Fruit fly (Drosophila melanogaster) whole organism, pupa: Measurements from ENCODE around the gene LeuRS.

Source experiments
- CG10348 ChIP-seq: fragments of 200-800 bp; sonication (Bioruptor generic); IDR thresholded peaks from 2 replicates; pipeline ENCODE4 v1.3.6; 2022; ENCODE audit warnings: missing biosample characterization, missing genetic modification characterization
- CG15710 ChIP-seq: fragments of 200-800 bp; sonication (Bioruptor generic); optimal IDR thresholded peaks from 2 replicates; lab custom pipeline; 2018; ENCODE audit warnings: missing biosample characterization, mild to moderate bottlenecking, missing genetic modification characterization, moderate library complexity
- CG17806 ChIP-seq: fragments of 200-800 bp; sonication (Bioruptor generic); optimal IDR thresholded peaks from 2 replicates; lab custom pipeline; 2018; ENCODE audit warnings: missing biosample characterization, mild to moderate bottlenecking, missing genetic modification characterization, moderate library complexity
- CG32121 ChIP-seq: fragments of 200-800 bp; sonication (Bioruptor generic); IDR thresholded peaks from 2 replicates; pipeline ENCODE4 v1.3.6; 2022; ENCODE audit warnings: missing biosample characterization, missing genetic modification characterization
- CG8301 ChIP-seq: fragments of 200-800 bp; sonication (Bioruptor generic); optimal IDR thresholded peaks from 2 replicates; lab custom pipeline; 2018; ENCODE audit warnings: missing biosample characterization, mild to moderate bottlenecking, missing genetic modification characterization
- Ets98B ChIP-seq: fragments of 200-800 bp; sonication (Bioruptor generic); IDR thresholded peaks from 2 replicates; pipeline ENCODE4 v1.3.6; 2022; ENCODE audit warnings: missing biosample characterization, missing genetic modification characterization
- fd96Ca ChIP-seq: fragments of 200-800 bp; sonication (Bioruptor generic); IDR thresholded peaks from 3 replicates; pipeline ENCODE4 v1.3.6; 2022; ENCODE audit warnings: missing biosample characterization, missing genetic modification characterization
- gl ChIP-seq: fragments of 200-800 bp; sonication (Bioruptor generic); optimal IDR thresholded peaks from 2 replicates; lab custom pipeline; 2018; ENCODE audit warnings: missing biosample characterization, mild to moderate bottlenecking, missing genetic modification characterization

The LeuRS gene

dm6 chr2L:3465426-3465825 is 49.0 kb downstream of the LeuRS start:
- TF ChIP-seq CG15710 (tag; lab: Kevin White, UChicago) = no peak
- peak; percentile 56; the same call in 1 of the 3 replicates for TF ChIP-seq fd96Ca

- TF ChIP-seq Ets98B = no peak
- TF ChIP-seq CG10348 = no peak
- no peak for TF ChIP-seq CG8301
- TF ChIP-seq CG32121 (GFP tag; lab: Robert Waterston, UW) = no peak
- no peak for TF ChIP-seq gl
- TF ChIP-seq CG17806 (tag; lab: Kevin White, UChicago) = no peak
Observed at dm6 chr2L:3461760-3462159, 52.7 kb downstream of the LeuRS start, which contains the start of gene CG3246. CG3246 (minus strand) TSS chr2L:3461952.
